Worm (Caenorhabditis elegans) whole organism, midembryonic: ENCODE measurements around the gene C15C8.4.

ENCODE experiments used
- T22C8.4 ChIP-seq: fragments of 200-800 bp; sonication (Bioruptor generic); IDR thresholded peaks from 2 replicates; pipeline ENCODE4 v1.3.6; 2022; ENCODE audit warnings: missing genetic modification characterization, missing compliant biosample characterization
- cog-1 ChIP-seq: sonication (generic microtip); optimal IDR thresholded peaks from 2 replicates; lab custom pipeline; 2016; ENCODE audit warnings: missing genetic modification characterization, missing compliant biosample characterization
- flt-1 ChIP-seq: fragments of 200-800 bp; sonication (Bioruptor generic); IDR thresholded peaks from 2 replicates; pipeline ENCODE4 v1.3.6; 2022; ENCODE audit warnings: missing genetic modification characterization, missing compliant biosample characterization
- klf-2 ChIP-seq: fragments of 200-800 bp; sonication (Bioruptor generic); conservative IDR thresholded peaks from 2 replicates; pipeline ENCODE4 v1.3.6; 2022; ENCODE audit warnings: missing genetic modification reagents, missing genetic modification characterization, missing compliant biosample characterization
- med-1 ChIP-seq: sonication (generic microtip); optimal IDR thresholded peaks from 2 replicates; lab custom pipeline; 2017; ENCODE audit warnings: missing genetic modification characterization, mild to moderate bottlenecking, missing compliant biosample characterization, antibody characterized with exemption, missing genetic modification reagents; ENCODE audit not compliant: insufficient read depth
- ref-1 ChIP-seq: fragments of 200-800 bp; sonication (Bioruptor generic); conservative IDR thresholded peaks from 2 replicates; pipeline ENCODE4 v1.3.6; 2022; ENCODE audit warnings: missing genetic modification reagents, missing genetic modification characterization, missing compliant biosample characterization
- tab-1 ChIP-seq: fragments of 200-800 bp; sonication (Bioruptor generic); IDR thresholded peaks from 2 replicates; pipeline ENCODE4 v1.3.6; 2022; ENCODE audit warnings: missing genetic modification characterization, missing compliant biosample characterization
- ztf-23 ChIP-seq: fragments of 200-800 bp; sonication (Bioruptor generic); IDR thresholded peaks from 2 replicates; pipeline ENCODE4 v1.3.6; 2022; ENCODE audit warnings: missing genetic modification reagents, missing genetic modification characterization, missing compliant biosample characterization
- ztf-29 ChIP-seq: fragments of 200-800 bp; sonication (Bioruptor generic); IDR thresholded peaks from 2 replicates; pipeline ENCODE4 v1.3.6; 2022; ENCODE audit warnings: missing genetic modification reagents, missing genetic modification characterization, missing compliant biosample characterization

The C15C8.4 gene

ce11 chrV:12773852-12774251 lies 26.6 kb upstream of the C15C8.4 start:
- no peak for TF ChIP-seq ref-1
- no peak for TF ChIP-seq ztf-29
- no peak for TF ChIP-seq med-1 (GFP tag; lab: Kevin White, UChicago)
- TF ChIP-seq cog-1 (tag; lab: Kevin White, UChicago), result no peak
- no peak for TF ChIP-seq klf-2 (GFP tag; lab: Robert Waterston, UW)
- no peak for TF ChIP-seq tab-1
- no peak for TF ChIP-seq T22C8.4 (GFP tag; lab: Robert Waterston, UW)
- TF ChIP-seq flt-1 (GFP tag; lab: Robert Waterston, UW), result no peak
- no peak for TF ChIP-seq ztf-23 (GFP tag; lab: Robert Waterston, UW)

ce11 chrV:12773222-12773621 lies 26.0 kb upstream of the C15C8.4 start, which contains the start of gene ZC455.1:
Gene ZC455.1 (plus strand): TSS chrV:12773522.
- TF ChIP-seq ref-1 (no peak), ztf-29 (no peak), klf-2 (GFP tag; lab: Robert Waterston, UW) (no peak), ztf-23 (GFP tag; lab: Robert Waterston, UW) (no peak), cog-1 (tag; lab: Kevin White, UChicago) (no peak)

ce11 chrV:12768946-12769345 lies 21.7 kb upstream of the C15C8.4 start, which contains the start of gene srt-43:
Gene srt-43 (plus strand): TSS chrV:12769246.
- TF ChIP-seq cog-1 (tag; lab: Kevin White, UChicago), result no peak
- TF ChIP-seq med-1 (GFP tag; lab: Kevin White, UChicago), result no peak
- TF ChIP-seq tab-1, result no peak
- no peak for TF ChIP-seq flt-1 (GFP tag; lab: Robert Waterston, UW)
- no peak for TF ChIP-seq T22C8.4 (GFP tag; lab: Robert Waterston, UW)
- no peak for TF ChIP-seq ztf-29
- TF ChIP-seq klf-2 (GFP tag; lab: Robert Waterston, UW), result no peak
- TF ChIP-seq ztf-23 (GFP tag; lab: Robert Waterston, UW), result no peak

ce11 chrV:12763291-12763995 lies 16.2 kb upstream of the C15C8.4 start, which contains the start of the genes abcf-1 and scc-3:
Gene abcf-1 (minus strand): TSS chrV:12763375.
Gene scc-3 (plus strand): TSS chrV:12763945.
- TF ChIP-seq flt-1 (GFP tag; lab: Robert Waterston, UW), result no peak
- no peak for TF ChIP-seq klf-2 (GFP tag; lab: Robert Waterston, UW)
- no peak for TF ChIP-seq tab-1
- no peak for TF ChIP-seq med-1 (GFP tag; lab: Kevin White, UChicago)
- no peak for TF ChIP-seq ztf-29
- no peak for TF ChIP-seq ztf-23 (GFP tag; lab: Robert Waterston, UW)
- TF ChIP-seq cog-1 (tag; lab: Kevin White, UChicago), result no peak
- no peak for TF ChIP-seq ref-1
- no peak for TF ChIP-seq T22C8.4 (GFP tag; lab: Robert Waterston, UW)

- TF ChIP-seq T22C8.4 (GFP tag; lab: Robert Waterston, UW), result no peak
- TF ChIP-seq ref-1, result no peak
- no peak for TF ChIP-seq med-1 (GFP tag; lab: Kevin White, UChicago)
- TF ChIP-seq flt-1 (GFP tag; lab: Robert Waterston, UW), result no peak
- no peak for TF ChIP-seq ztf-29
- no peak for TF ChIP-seq klf-2 (GFP tag; lab: Robert Waterston, UW)
- TF ChIP-seq tab-1, result no peak
- TF ChIP-seq cog-1 (tag; lab: Kevin White, UChicago), result no peak
Observed at ce11 chrV:12760913-12761312, 13.7 kb upstream of the C15C8.4 start, which contains the start of gene F18E2.15. Gene F18E2.15 (minus strand): TSS chrV:12761013.

ce11 chrV:12759660-12760059 lies 12.4 kb upstream of the C15C8.4 start, which contains the start of gene papl-1:
Gene papl-1 (minus strand): TSS chrV:12759760.
- TF ChIP-seq med-1 (GFP tag; lab: Kevin White, UChicago) (no peak), T22C8.4 (GFP tag; lab: Robert Waterston, UW) (no peak), ztf-23 (GFP tag; lab: Robert Waterston, UW) (no peak), ref-1 (no peak), tab-1 (no peak), cog-1 (tag; lab: Kevin White, UChicago) (no peak), klf-2 (GFP tag; lab: Robert Waterston, UW) (no peak), flt-1 (GFP tag; lab: Robert Waterston, UW) (no peak), ztf-29 (no peak)

- TF ChIP-seq cog-1 (tag; lab: Kevin White, UChicago) (no peak), flt-1 (GFP tag; lab: Robert Waterston, UW) (no peak), ztf-23 (GFP tag; lab: Robert Waterston, UW) (no peak), klf-2 (GFP tag; lab: Robert Waterston, UW) (no peak)
Observed at ce11 chrV:12754839-12755238, 7.6 kb upstream of the C15C8.4 start, which contains the start of gene gpa-13. Gene gpa-13 (minus strand): TSS chrV:12754939.

- TF ChIP-seq cog-1 (tag; lab: Kevin White, UChicago) (no peak), klf-2 (GFP tag; lab: Robert Waterston, UW) (no peak), med-1 (GFP tag; lab: Kevin White, UChicago) (no peak), T22C8.4 (GFP tag; lab: Robert Waterston, UW) (no peak), ztf-29 (no peak), flt-1 (GFP tag; lab: Robert Waterston, UW) (no peak), ztf-23 (GFP tag; lab: Robert Waterston, UW) (no peak), tab-1 (no peak), ref-1 (no peak)
Observed at ce11 chrV:12752407-12752806, 5.1 kb upstream of the C15C8.4 start, which contains the start of gene C15C8.8. Gene C15C8.8 (minus strand): TSS chrV:12752507.

- TF ChIP-seq ref-1 (no peak), med-1 (GFP tag; lab: Kevin White, UChicago) (no peak), klf-2 (GFP tag; lab: Robert Waterston, UW) (no peak), ztf-29 (no peak), T22C8.4 (GFP tag; lab: Robert Waterston, UW) (no peak), cog-1 (tag; lab: Kevin White, UChicago) (no peak), ztf-23 (GFP tag; lab: Robert Waterston, UW) (no peak), tab-1 (no peak), flt-1 (GFP tag; lab: Robert Waterston, UW) (no peak)
Observed at ce11 chrV:12751495-12752050, 4.3 kb upstream of the C15C8.4 start, which contains the start of gene C15C8.6. Gene C15C8.6 (minus strand): TSS chrV:12751545.
